Fruit fly (Drosophila melanogaster): ENCODE data around the gene nyo.

DNA sequence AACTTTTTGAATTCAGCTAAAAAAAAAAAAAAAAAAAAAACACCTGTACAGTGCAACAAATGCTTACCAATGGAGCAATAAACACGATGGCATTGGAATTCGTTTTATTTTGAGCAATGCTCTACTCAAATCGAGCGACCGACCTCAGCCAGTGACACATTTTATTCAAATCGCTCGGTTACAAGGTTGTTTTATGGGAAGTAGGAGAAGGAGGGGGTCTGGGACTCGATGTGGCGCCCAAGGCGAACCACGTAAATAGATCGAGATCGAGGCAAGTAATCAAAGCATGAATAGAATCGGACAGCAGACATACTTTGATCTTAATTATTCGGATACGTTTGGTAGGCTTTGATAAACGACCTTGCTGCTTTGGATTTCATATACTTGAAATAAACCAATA is 60.4 kb downstream of the nyo start:
- TF ChIP-seq klu (GFP tag; IDR thresholded peaks at IDR 0.05) (no peak), amos (GFP tag; IDR thresholded peaks at IDR 0.05; ENCODE audit: partially characterized antibody) (no peak), Side (GFP tag; optimal IDR thresholded peaks at IDR 0.05) (no peak), Gug (GFP tag; IDR thresholded peaks at IDR 0.05) (no peak)

Measured in whole organism, embryonic.